Worm (Caenorhabditis elegans) whole organism, mixed stage, embryonic: ENCODE results near the gene mig-17.
A peak's percentile ranks its signal among the peaks of the same experiment; 100 is the strongest.

Source experiments
- M03D4.4 ChIP-seq: sonication (generic microtip); optimal IDR thresholded peaks from 2 replicates; lab custom pipeline; 2017; ENCODE audit warnings: mild to moderate bottlenecking, missing genetic modification characterization, missing compliant biosample characterization
- bed-3 ChIP-seq: fragments of 200-800 bp; sonication (Bioruptor generic); optimal IDR thresholded peaks from 3 replicates; lab custom pipeline; 2018; ENCODE audit warnings: mild to moderate bottlenecking, missing genetic modification characterization, moderate library complexity, missing compliant biosample characterization
- blmp-1 ChIP-seq: fragments of 150-350 bp; optimal IDR thresholded peaks from 2 replicates; lab custom pipeline; 2014; ENCODE audit warnings: missing biosample characterization, missing genetic modification characterization
- ceh-39 ChIP-seq: fragments of 150-350 bp; optimal IDR thresholded peaks from 2 replicates; lab custom pipeline; 2014; ENCODE audit warnings: missing biosample characterization, missing genetic modification characterization
- ceh-43 ChIP-seq: fragments of 200-800 bp; sonication (Bioruptor generic); optimal IDR thresholded peaks from 2 replicates; lab custom pipeline; 2018; ENCODE audit warnings: mild to moderate bottlenecking, missing genetic modification characterization, moderate library complexity, missing compliant biosample characterization
- ceh-83 ChIP-seq: fragments of 200-800 bp; sonication (Bioruptor generic); optimal IDR thresholded peaks from 2 replicates; lab custom pipeline; 2018; ENCODE audit warnings: mild to moderate bottlenecking, missing genetic modification characterization, missing compliant biosample characterization
- ces-1 ChIP-seq: fragments of 150-350 bp; optimal IDR thresholded peaks from 2 replicates; lab custom pipeline; 2014; ENCODE audit warnings: missing biosample characterization, missing genetic modification reagents, missing genetic modification characterization
- cnd-1 ChIP-seq: fragments of 200-800 bp; sonication (Bioruptor generic); optimal IDR thresholded peaks from 2 replicates; lab custom pipeline; 2018; ENCODE audit warnings: mild to moderate bottlenecking, missing genetic modification characterization, missing compliant biosample characterization
- drap-1 ChIP-seq: fragments of 200-800 bp; sonication (Bioruptor generic); optimal IDR thresholded peaks from 3 replicates; lab custom pipeline; 2018; ENCODE audit warnings: mild to moderate bottlenecking, missing genetic modification characterization, missing compliant biosample characterization
- elt-1 ChIP-seq: sonication (generic microtip); optimal IDR thresholded peaks from 2 replicates; lab custom pipeline; 2017; ENCODE audit warnings: missing genetic modification characterization, mild to moderate bottlenecking, missing compliant biosample characterization, antibody characterized with exemption, moderate library complexity, borderline replicate concordance; ENCODE audit not compliant: insufficient read depth
- elt-3 ChIP-seq: fragments of 150-350 bp; optimal IDR thresholded peaks from 2 replicates; lab custom pipeline; 2014; ENCODE audit warnings: missing biosample characterization, missing genetic modification characterization
- flh-1 ChIP-seq: fragments of 200-800 bp; sonication (Bioruptor generic); optimal IDR thresholded peaks from 2 replicates; lab custom pipeline; 2018; ENCODE audit warnings: mild to moderate bottlenecking, missing genetic modification characterization, moderate library complexity, missing compliant biosample characterization
- ham-2 ChIP-seq: fragments of 200-800 bp; sonication (Bioruptor generic); optimal IDR thresholded peaks from 2 replicates; lab custom pipeline; 2018; ENCODE audit warnings: mild to moderate bottlenecking, missing genetic modification characterization, missing compliant biosample characterization
- hlh-1 ChIP-seq: fragments of 150-350 bp; optimal IDR thresholded peaks from 2 replicates; lab custom pipeline; 2014; ENCODE audit warnings: missing biosample characterization, missing genetic modification reagents, missing genetic modification characterization
- lin-13 ChIP-seq: fragments of 150-350 bp; optimal IDR thresholded peaks from 2 replicates; lab custom pipeline; 2014; ENCODE audit warnings: missing biosample characterization, missing genetic modification characterization
- lin-32 ChIP-seq: fragments of 200-800 bp; sonication (Bioruptor generic); optimal IDR thresholded peaks from 2 replicates; lab custom pipeline; 2018; ENCODE audit warnings: mild to moderate bottlenecking, missing genetic modification characterization, missing compliant biosample characterization
- lsy-2 ChIP-seq: fragments of 150-350 bp; optimal IDR thresholded peaks from 2 replicates; lab custom pipeline; 2014; ENCODE audit warnings: missing biosample characterization, missing genetic modification characterization
- mep-1 ChIP-seq: fragments of 150-350 bp; optimal IDR thresholded peaks from 2 replicates; lab custom pipeline; 2017; ENCODE audit warnings: missing biosample characterization, missing genetic modification reagents, missing genetic modification characterization, inconsistent platforms
- mls-2 ChIP-seq: sonication (generic microtip); optimal IDR thresholded peaks from 2 replicates; lab custom pipeline; 2016; ENCODE audit warnings: mild to moderate bottlenecking, missing genetic modification characterization, moderate library complexity, missing compliant biosample characterization
- nhr-12 ChIP-seq: fragments of 150-350 bp; optimal IDR thresholded peaks from 2 replicates; lab custom pipeline; 2014; ENCODE audit warnings: missing biosample characterization, missing genetic modification characterization
- nhr-2 ChIP-seq: fragments of 150-350 bp; optimal IDR thresholded peaks from 2 replicates; lab custom pipeline; 2014; ENCODE audit warnings: missing biosample characterization, missing genetic modification characterization
- nhr-28 ChIP-seq: fragments of 150-350 bp; optimal IDR thresholded peaks from 2 replicates; lab custom pipeline; 2014; ENCODE audit warnings: missing biosample characterization, missing genetic modification characterization
- nhr-76 ChIP-seq: sonication (generic microtip); optimal IDR thresholded peaks from 2 replicates; lab custom pipeline; 2017; ENCODE audit warnings: missing biosample characterization, missing genetic modification characterization
- pha-4 ChIP-seq: fragments of 150-350 bp; optimal IDR thresholded peaks from 2 replicates; lab custom pipeline; 2018; ENCODE audit warnings: missing biosample characterization, missing genetic modification reagents, missing genetic modification characterization
- sem-2 ChIP-seq: fragments of 200-800 bp; sonication (Bioruptor generic); optimal IDR thresholded peaks from 2 replicates; lab custom pipeline; 2018; ENCODE audit warnings: mild to moderate bottlenecking, missing genetic modification characterization, missing compliant biosample characterization
- snpc-4 ChIP-seq: fragments of 150-350 bp; optimal IDR thresholded peaks from 2 replicates; lab custom pipeline; 2014; ENCODE audit warnings: missing biosample characterization, missing genetic modification characterization
- sptf-1 ChIP-seq: sonication (generic microtip); optimal IDR thresholded peaks from 2 replicates; lab custom pipeline; 2017; ENCODE audit warnings: mild to moderate bottlenecking, missing genetic modification characterization, moderate library complexity, missing compliant biosample characterization
- tbx-8 ChIP-seq: fragments of 200-800 bp; sonication (Bioruptor generic); optimal IDR thresholded peaks from 2 replicates; lab custom pipeline; 2018; ENCODE audit warnings: mild to moderate bottlenecking, missing genetic modification characterization, moderate library complexity, missing compliant biosample characterization
- unc-120 ChIP-seq: sonication (generic microtip); optimal IDR thresholded peaks from 2 replicates; lab custom pipeline; 2017; ENCODE audit warnings: missing genetic modification characterization, missing compliant biosample characterization; ENCODE audit not compliant: poor library complexity, severe bottlenecking
- unc-39 ChIP-seq: fragments of 150-350 bp; optimal IDR thresholded peaks from 2 replicates; lab custom pipeline; 2014; ENCODE audit warnings: missing biosample characterization, missing genetic modification characterization
- unc-62 ChIP-seq: fragments of 150-350 bp; optimal IDR thresholded peaks from 2 replicates; lab custom pipeline; 2014; ENCODE audit warnings: missing biosample characterization, missing genetic modification reagents, missing genetic modification characterization
- zip-8 ChIP-seq: fragments of 150-350 bp; optimal IDR thresholded peaks from 2 replicates; lab custom pipeline; 2014; ENCODE audit warnings: missing biosample characterization, missing genetic modification characterization
- ztf-11 ChIP-seq: fragments of 150-350 bp; optimal IDR thresholded peaks from 2 replicates; lab custom pipeline; 2014; ENCODE audit warnings: missing biosample characterization, missing genetic modification characterization

The mig-17 gene

DNA sequence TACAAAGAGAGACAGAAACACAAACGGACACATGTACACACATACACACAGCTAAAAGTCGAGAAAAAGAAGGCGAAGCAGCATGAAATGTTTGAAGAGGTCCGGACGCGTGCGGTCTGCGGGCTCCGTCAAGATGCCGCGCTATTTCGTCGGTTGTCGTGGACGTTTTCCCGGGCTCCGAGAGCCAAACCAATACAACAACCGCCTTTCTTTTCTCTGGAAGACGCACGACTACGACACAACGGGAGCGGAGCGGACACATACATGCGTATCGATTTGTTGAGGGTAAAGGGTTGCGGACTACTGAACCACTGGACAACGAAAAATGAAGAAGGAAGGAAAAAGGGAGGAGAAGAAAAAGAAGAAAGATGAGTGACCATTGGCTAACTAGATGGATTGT, 1.1 kb upstream of the mig-17 start:
- TF ChIP-seq M03D4.4 (peak; percentile 4), lsy-2 (tag; lab: Kevin White, UChicago) (no peak), ceh-83 (GFP tag; lab: Kevin White, UChicago) (no peak), nhr-12 (tag; lab: Kevin White, UChicago) (no peak), ceh-43 (GFP tag; lab: Kevin White, UChicago) (no peak), ces-1 (peak; percentile 44), ceh-39 (tag; lab: Kevin White, UChicago) (no peak), drap-1 (GFP tag; lab: Kevin White, UChicago) (peak; percentile 12), cnd-1 (tag; lab: Kevin White, UChicago) (no peak), mls-2 (tag; lab: Kevin White, UChicago) (peak; percentile 4), bed-3 (no peak), ham-2 (GFP tag; lab: Kevin White, UChicago) (no peak), mep-1 (tag; lab: Kevin White, UChicago) (no peak), pha-4 (tag; lab: Kevin White, UChicago) (no peak)

DNA sequence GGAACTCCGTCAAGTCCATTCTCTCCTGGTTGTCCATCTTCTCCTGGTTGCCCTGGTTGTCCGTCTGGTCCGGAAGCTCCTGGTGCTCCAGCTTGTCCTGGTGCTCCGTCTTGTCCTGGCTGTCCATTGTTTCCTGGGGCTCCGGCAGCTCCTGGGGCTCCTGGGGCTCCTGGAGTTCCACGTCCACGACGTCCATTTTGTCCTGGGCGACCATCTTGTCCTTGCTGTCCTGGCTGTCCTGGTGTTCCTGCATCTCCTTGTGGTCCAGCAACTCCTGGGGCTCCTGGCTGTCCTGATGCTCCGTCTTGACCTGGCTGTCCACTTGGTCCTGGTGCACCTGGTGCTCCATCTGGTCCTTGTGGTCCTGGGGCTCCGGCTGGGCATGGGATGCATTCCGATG, 2.9 kb downstream of the mig-17 start:
- TF ChIP-seq nhr-28 (tag; lab: Kevin White, UChicago) (no peak), ham-2 (GFP tag; lab: Kevin White, UChicago) (no peak)

DNA sequence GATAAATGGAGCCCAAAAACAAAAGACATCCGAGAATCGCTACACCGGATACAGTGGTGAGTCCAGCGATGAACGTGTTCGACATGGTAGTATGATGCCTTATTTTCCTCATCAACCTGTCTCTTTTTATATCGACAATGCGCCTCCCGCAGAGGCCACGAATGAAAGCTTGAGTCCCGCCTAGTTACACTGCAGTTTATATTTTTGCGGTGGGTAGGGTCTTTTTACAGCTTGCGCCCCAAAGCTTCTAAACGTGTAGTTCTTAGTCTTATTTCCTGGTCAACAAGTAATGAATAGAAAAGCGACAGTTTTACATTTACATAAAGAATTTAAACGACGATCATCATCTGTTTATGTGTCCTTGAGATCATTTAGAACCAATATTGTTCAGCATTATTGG, 3.8 kb downstream of the mig-17 start, which contains the start of gene col-156:
Gene col-156 (minus strand): TSS at position 101 of the 400 bp plus-strand sequence.
- no peak for TF ChIP-seq nhr-2 (tag; lab: Kevin White, UChicago)
- TF ChIP-seq hlh-1 (tag; lab: Kevin White, UChicago): no peak
- TF ChIP-seq flh-1 (GFP tag; lab: Kevin White, UChicago): no peak
- TF ChIP-seq mls-2 (tag; lab: Kevin White, UChicago): no peak
- no peak for TF ChIP-seq ces-1
- TF ChIP-seq snpc-4 (tag; lab: Kevin White, UChicago): no peak
- no peak for TF ChIP-seq sem-2
- no peak for TF ChIP-seq nhr-12 (tag; lab: Kevin White, UChicago)
- TF ChIP-seq lsy-2 (tag; lab: Kevin White, UChicago): no peak
- no peak for TF ChIP-seq elt-3 (tag; lab: Kevin White, UChicago)
- no peak for TF ChIP-seq ceh-83 (GFP tag; lab: Kevin White, UChicago)
- TF ChIP-seq zip-8 (tag; lab: Kevin White, UChicago): no peak
- TF ChIP-seq ztf-11 (tag; lab: Kevin White, UChicago): no peak
- no peak for TF ChIP-seq ceh-43 (GFP tag; lab: Kevin White, UChicago)
- no peak for TF ChIP-seq bed-3
- TF ChIP-seq pha-4 (tag; lab: Kevin White, UChicago): no peak
- no peak for TF ChIP-seq cnd-1 (tag; lab: Kevin White, UChicago)
- no peak for TF ChIP-seq ham-2 (GFP tag; lab: Kevin White, UChicago)

DNA sequence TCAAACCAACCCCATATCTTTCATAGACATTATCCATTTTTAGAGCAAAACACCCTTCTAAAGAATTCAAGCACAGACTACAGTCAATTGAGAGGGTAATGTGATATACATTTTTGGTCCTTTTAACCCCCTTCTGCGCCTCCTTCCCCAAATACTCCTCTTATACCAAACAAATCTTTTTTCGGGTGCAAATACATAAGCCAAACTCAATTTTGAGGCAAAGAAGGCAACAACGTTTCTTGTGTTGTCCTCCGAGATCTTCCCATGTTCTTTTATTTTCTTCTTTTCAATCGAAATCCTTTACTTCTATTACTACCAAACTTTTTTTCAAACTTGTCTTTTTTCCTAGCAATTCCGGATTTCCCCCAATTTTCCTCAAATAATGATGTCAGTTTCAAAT, 8.4 kb downstream of the mig-17 start:
- TF ChIP-seq ces-1: peak; percentile 54
- no peak for TF ChIP-seq mep-1 (tag; lab: Kevin White, UChicago)

DNA sequence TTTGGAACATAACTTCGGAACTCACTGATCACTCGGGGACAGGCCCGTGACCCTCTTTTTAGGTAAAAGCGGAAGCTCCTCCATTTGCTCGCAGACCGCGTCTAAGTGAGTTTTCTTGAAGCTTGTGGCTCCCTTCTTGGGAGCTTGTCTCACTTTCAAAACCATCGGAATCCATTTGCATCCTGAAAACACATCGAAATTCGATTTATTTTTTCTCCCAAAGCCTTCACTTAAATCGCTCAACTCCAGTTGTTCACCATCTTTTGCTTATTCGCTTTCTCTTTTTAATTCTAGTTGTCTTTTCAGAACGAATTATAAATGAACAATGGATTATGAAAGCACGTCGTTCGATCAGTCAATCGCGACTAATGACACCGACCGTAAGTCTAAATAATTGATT, 12.8 kb downstream of the mig-17 start, which contains the start of gene T11F9.1:
Gene T11F9.1 (plus strand): TSS at position 301 of the 400 bp plus-strand sequence.
- TF ChIP-seq drap-1 (GFP tag; lab: Kevin White, UChicago) (no peak), ceh-39 (tag; lab: Kevin White, UChicago) (no peak), sem-2 (no peak), elt-3 (tag; lab: Kevin White, UChicago) (no peak), blmp-1 (tag; lab: Kevin White, UChicago) (no peak)

DNA sequence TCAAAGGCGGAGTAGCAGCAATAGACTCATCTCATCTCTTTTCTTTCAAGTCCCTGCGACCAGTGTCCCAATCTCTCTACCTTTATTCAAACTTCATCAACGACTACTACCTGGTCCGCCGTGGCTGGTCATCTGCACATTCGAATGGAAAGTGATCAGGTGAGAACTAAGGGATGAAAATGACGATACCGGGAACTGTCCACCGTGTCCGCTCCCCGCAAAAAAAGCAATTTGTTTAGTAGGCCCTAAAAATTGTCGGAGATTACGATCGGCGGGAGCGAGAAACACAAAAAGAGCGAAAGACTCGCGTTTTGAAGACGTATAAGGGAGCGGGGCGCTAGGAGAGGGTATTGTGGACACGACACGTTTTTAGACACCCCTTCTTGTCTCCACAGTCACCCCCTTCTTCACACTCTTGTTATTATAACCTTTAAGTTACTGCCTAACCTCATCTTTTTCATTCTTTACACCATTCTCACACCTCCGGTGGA, 16.5 kb downstream of the mig-17 start, which contains the start of gene zipt-16:
Gene zipt-16 (plus strand): TSS at position 51 of the 491 bp plus-strand sequence.
- no peak for TF ChIP-seq sptf-1
- no peak for TF ChIP-seq tbx-8 (GFP tag; lab: Kevin White, UChicago)
- no peak for TF ChIP-seq cnd-1 (tag; lab: Kevin White, UChicago)
- no peak for TF ChIP-seq ceh-39 (tag; lab: Kevin White, UChicago)

DNA sequence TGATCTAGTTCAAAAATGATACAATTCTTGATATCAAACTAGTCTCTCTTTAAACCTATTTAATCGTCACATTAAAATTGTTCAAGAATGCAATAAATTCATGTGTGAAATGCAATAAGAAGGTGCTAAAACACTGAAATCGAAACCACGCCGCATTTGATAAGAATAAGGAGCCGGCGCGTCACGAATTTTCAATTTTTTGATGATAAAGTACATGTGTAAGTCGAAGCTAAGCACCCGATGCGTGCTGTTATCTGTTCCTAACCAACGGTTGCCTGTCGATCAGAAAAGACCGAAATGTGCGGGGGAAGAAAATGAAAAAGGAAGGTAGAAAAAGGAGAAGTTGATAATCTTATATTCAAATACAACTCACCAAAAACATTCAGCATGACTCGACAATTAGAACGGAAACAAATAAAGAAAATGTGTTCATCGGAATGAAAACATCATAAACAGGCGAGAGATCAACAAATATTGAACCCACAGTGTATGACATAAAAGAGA, 23.8 kb downstream of the mig-17 start, which contains the start of gene aat-6:
Gene aat-6 (minus strand): TSS at position 454 of the 504 bp plus-strand sequence.
- TF ChIP-seq lin-32: no peak
- TF ChIP-seq pha-4 (tag; lab: Kevin White, UChicago): no peak
- no peak for TF ChIP-seq bed-3
- TF ChIP-seq unc-62 (GFP tag; lab: Kevin White, UChicago): no peak
- no peak for TF ChIP-seq nhr-2 (tag; lab: Kevin White, UChicago)
- TF ChIP-seq mep-1 (tag; lab: Kevin White, UChicago): no peak
- no peak for TF ChIP-seq mls-2 (tag; lab: Kevin White, UChicago)
- TF ChIP-seq unc-39 (tag; lab: Kevin White, UChicago): no peak
- TF ChIP-seq elt-1: no peak
- TF ChIP-seq unc-120: no peak
- TF ChIP-seq tbx-8 (GFP tag; lab: Kevin White, UChicago): no peak
- no peak for TF ChIP-seq nhr-76
- no peak for TF ChIP-seq lin-13 (tag; lab: Kevin White, UChicago)
- no peak for TF ChIP-seq sptf-1
- no peak for TF ChIP-seq nhr-12 (tag; lab: Kevin White, UChicago)
- TF ChIP-seq sem-2: no peak
- no peak for TF ChIP-seq zip-8 (tag; lab: Kevin White, UChicago)
- TF ChIP-seq ham-2 (GFP tag; lab: Kevin White, UChicago): no peak
- no peak for TF ChIP-seq cnd-1 (tag; lab: Kevin White, UChicago)
- TF ChIP-seq drap-1 (GFP tag; lab: Kevin White, UChicago): no peak
